Fruit fly (Drosophila melanogaster): ENCODE results near the gene disp.

Gene disp

DNA sequence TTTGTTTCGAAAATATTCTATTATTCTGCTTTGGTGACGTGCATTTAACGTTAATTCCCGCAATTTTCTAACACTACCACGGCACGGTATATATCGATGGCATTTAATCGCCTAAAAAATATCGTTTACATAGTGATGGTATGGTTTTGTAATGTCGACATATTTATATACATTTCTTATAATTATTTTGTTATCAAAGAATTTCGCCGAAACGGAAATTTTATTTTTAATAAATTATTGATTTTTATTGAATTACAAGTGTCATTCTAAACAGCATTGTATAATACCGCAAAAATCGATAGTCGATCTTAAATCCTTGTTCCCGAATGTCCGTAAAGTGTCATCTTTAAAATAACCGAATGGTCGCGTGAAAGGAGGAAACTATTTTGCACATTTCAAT lies 31.7 kb downstream of the disp start, which contains the start of the genes Sec20 and dgrn (continued):
- no peak for TF ChIP-seq CG10565 (GFP tag; optimal IDR thresholded peaks at IDR 0.05)
- TF ChIP-seq TFAM (GFP tag; optimal IDR thresholded peaks at IDR 0.05), result no peak
- TF ChIP-seq exex (tag; optimal IDR thresholded peaks at IDR 0.05), result peak; percentile 56
- no peak for TF ChIP-seq B-H1 (GFP tag; IDR thresholded peaks at IDR 0.05)

DNA sequence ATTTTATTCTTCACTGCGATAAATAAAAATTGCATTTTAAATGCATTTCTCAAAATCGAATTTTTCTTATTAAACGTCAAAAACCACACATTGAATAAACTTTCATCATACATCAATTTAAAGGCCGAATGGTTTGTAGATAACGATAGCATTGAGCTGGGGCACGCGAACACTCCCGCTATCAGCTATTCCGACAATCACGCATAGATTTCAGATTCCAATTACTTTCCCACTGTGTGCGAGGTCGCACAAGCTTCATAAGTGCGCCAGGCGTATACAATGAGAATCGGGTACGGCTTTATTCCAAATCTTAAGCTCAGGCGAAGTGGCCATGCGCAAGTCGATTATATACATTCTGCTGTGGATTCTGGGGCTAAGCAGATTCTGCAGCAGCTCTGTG lies 34.4 kb downstream of the disp start, which contains the start of gene CG46303:
Gene CG46303 (plus strand): TSS at position 223 of the 400 bp plus-strand sequence.
- peak; percentile 39; the same call in 1 of the 3 replicates for TF ChIP-seq CG2199 (GFP tag; IDR thresholded peaks at IDR 0.05)
- TF ChIP-seq Lhr (GFP tag; optimal IDR thresholded peaks at IDR 0.05), result no peak
- peak; percentile 1 for TF ChIP-seq HmgZ (tag; optimal IDR thresholded peaks at IDR 0.05)
- TF ChIP-seq Doc3 (GFP tag; IDR thresholded peaks at IDR 0.05; ENCODE audit: partially characterized antibody), result no peak
- TF ChIP-seq dysf (GFP tag; IDR thresholded peaks at IDR 0.05), result peak; percentile 12; the same call in 1 of the 3 replicates
- peak; percentile 25 for TF ChIP-seq cwo (GFP tag; optimal IDR thresholded peaks at IDR 0.05)
- TF ChIP-seq ftz-f1 (GFP tag; optimal IDR thresholded peaks at IDR 0.05), result peak; percentile 77
- no peak for TF ChIP-seq CG18262 (tag; optimal IDR thresholded peaks at IDR 0.05)
- TF ChIP-seq Pdp1 (GFP tag; optimal IDR thresholded peaks at IDR 0.05), result peak in 1 of 2 experiments; percentile 8
- TF ChIP-seq Hey (tag; optimal IDR thresholded peaks at IDR 0.05), result peak; percentile 24
- TF ChIP-seq HLH3B (GFP tag; IDR thresholded peaks at IDR 0.05), result no peak
- peak; percentile 65 for TF ChIP-seq mirr (GFP tag; optimal IDR thresholded peaks at IDR 0.05)
- peak; percentile 81 for TF ChIP-seq exex (tag; optimal IDR thresholded peaks at IDR 0.05)
- peak; percentile 23 for TF ChIP-seq CG10543 (GFP tag; optimal IDR thresholded peaks at IDR 0.05)
- peak; percentile 76 for TF ChIP-seq sug (tag; optimal IDR thresholded peaks at IDR 0.05)
- TF ChIP-seq grn (GFP tag; optimal IDR thresholded peaks at IDR 0.05), result peak; percentile 59
- peak; percentile 23 for TF ChIP-seq CG34376 (GFP tag; optimal IDR thresholded peaks at IDR 0.05)

dm6 chr3R:5821243-5821642 lies 34.9 kb downstream of the disp start, which contains the start of gene Hpr1:
TSS of gene Hpr1 (minus strand) at chr3R:5821440.
- TF ChIP-seq CG6791 (GFP tag; IDR thresholded peaks at IDR 0.05; ENCODE audit: partially characterized antibody), result peak; percentile 60; the same call in 2 of the 3 replicates
- peak; percentile 61 for TF ChIP-seq CG13287 (GFP tag; IDR thresholded peaks at IDR 0.05; ENCODE audit: partially characterized antibody)
- TF ChIP-seq CG3847 (GFP tag; IDR thresholded peaks at IDR 0.05), result 0 out of 2 replicates have a peak, but pooled peaks have one; percentile 25
- no peak for TF ChIP-seq TFAM (GFP tag; optimal IDR thresholded peaks at IDR 0.05)
- peak; percentile 36 for TF ChIP-seq MESR4 (GFP tag; optimal IDR thresholded peaks at IDR 0.05)
- TF ChIP-seq Dref (GFP tag; IDR thresholded peaks at IDR 0.05), result peak; percentile 77
- peak; percentile 60 for TF ChIP-seq HLH4C (GFP tag; IDR thresholded peaks at IDR 0.05; ENCODE audit: partially characterized antibody)
- TF ChIP-seq CG17802 (tag; optimal IDR thresholded peaks at IDR 0.05), result no peak
- peak; percentile 0 for TF ChIP-seq CG12659 (GFP tag; optimal IDR thresholded peaks at IDR 0.05)
- peak; percentile 68 for TF ChIP-seq CG4617 (GFP tag; optimal IDR thresholded peaks at IDR 0.05; ENCODE audit: borderline replicate concordance)
- TF ChIP-seq E2f2 (GFP tag; IDR thresholded peaks at IDR 0.05), result peak; percentile 93
- peak; percentile 68 for TF ChIP-seq stwl (tag; optimal IDR thresholded peaks at IDR 0.05)
- TF ChIP-seq onecut (GFP tag; IDR thresholded peaks at IDR 0.05), result 0 out of 2 replicates have a peak, but pooled peaks have one; percentile 34
- TF ChIP-seq trem (tag; optimal IDR thresholded peaks at IDR 0.05), result peak; percentile 99
- peak; percentile 29; the same call in 1 of the 2 replicates for TF ChIP-seq Bgb (GFP tag; IDR thresholded peaks at IDR 0.05; ENCODE audit: partially characterized antibody)
- peak; percentile 49; the same call in 1 of the 2 replicates for TF ChIP-seq bbx (GFP tag; IDR thresholded peaks at IDR 0.05; ENCODE audit: partially characterized antibody)
- peak; percentile 42 for TF ChIP-seq Sry-δ (GFP tag; optimal IDR thresholded peaks at IDR 0.05)
- peak; percentile 52; the same call in 1 of the 4 replicates for TF ChIP-seq Dll (GFP tag; IDR thresholded peaks at IDR 0.05; ENCODE audit: partially characterized antibody)
- TF ChIP-seq dysf (GFP tag; IDR thresholded peaks at IDR 0.05), result no peak
- no peak for TF ChIP-seq unpg (GFP tag; optimal IDR thresholded peaks at IDR 0.05)
- peak; percentile 51; the same call in 1 of the 2 replicates for TF ChIP-seq sna (GFP tag; IDR thresholded peaks at IDR 0.05; ENCODE audit: partially characterized antibody)
- no peak for TF ChIP-seq zfh1 (GFP tag; IDR thresholded peaks at IDR 0.05)
- TF ChIP-seq Dp (GFP tag; optimal IDR thresholded peaks at IDR 0.05), result peak; percentile 89
- peak; percentile 47 for TF ChIP-seq BEAF-32 (GFP tag; optimal IDR thresholded peaks at IDR 0.05)
- TF ChIP-seq YL-1 (GFP tag; optimal IDR thresholded peaks at IDR 0.05), result peak; percentile 45
- peak; percentile 58 for TF ChIP-seq Scr (GFP tag; IDR thresholded peaks at IDR 0.05; ENCODE audit: partially characterized antibody)
- TF ChIP-seq sens (GFP tag), result peak; percentile 53
- TF ChIP-seq Myb (GFP tag; optimal IDR thresholded peaks at IDR 0.05), result peak; percentile 31

Data from whole organism, embryonic.